Worm (Caenorhabditis elegans) whole organism, young adult: ENCODE results near the gene B0244.7.

Experiments used
- F33H1.4 ChIP-seq: fragments of 200-800 bp; sonication (Bioruptor generic); IDR thresholded peaks from 2 replicates; pipeline ENCODE4 v1.3.6; 2022; ENCODE audit warnings: missing genetic modification reagents, missing genetic modification characterization, missing compliant biosample characterization
- F49E8.2 ChIP-seq: sonication (generic microtip); optimal IDR thresholded peaks from 3 replicates; lab custom pipeline; 2017; ENCODE audit warnings: missing genetic modification characterization, mild to moderate bottlenecking, missing compliant biosample characterization, antibody characterized with exemption, moderate library complexity; ENCODE audit not compliant: insufficient read depth
- F57A8.1 ChIP-seq: fragments of 200-800 bp; sonication (Bioruptor generic); optimal IDR thresholded peaks from 2 replicates; lab custom pipeline; 2018; ENCODE audit warnings: mild to moderate bottlenecking, missing genetic modification characterization, moderate library complexity, missing compliant biosample characterization
- K11D2.4 ChIP-seq: fragments of 200-800 bp; sonication (Bioruptor generic); IDR thresholded peaks from 2 replicates; pipeline ENCODE4 v1.3.6; 2022; ENCODE audit warnings: missing genetic modification reagents, missing genetic modification characterization, missing compliant biosample characterization
- K12H6.12 ChIP-seq: fragments of 200-800 bp; sonication (Bioruptor generic); optimal IDR thresholded peaks from 2 replicates; lab custom pipeline; 2018; ENCODE audit warnings: mild to moderate bottlenecking, missing genetic modification characterization, missing compliant biosample characterization
- T07F8.4 ChIP-seq: sonication (generic microtip); optimal IDR thresholded peaks from 2 replicates; lab custom pipeline; 2016; ENCODE audit warnings: mild to moderate bottlenecking, missing genetic modification characterization, moderate library complexity, missing compliant biosample characterization
- Y56A3A.18 ChIP-seq: fragments of 200-800 bp; sonication (Bioruptor generic); IDR thresholded peaks from 2 replicates; pipeline ENCODE4 v1.3.6; 2022; ENCODE audit warnings: missing genetic modification reagents, missing genetic modification characterization, missing compliant biosample characterization
- Y67H2A.10 ChIP-seq: fragments of 200-800 bp; sonication (Bioruptor generic); conservative IDR thresholded peaks from 2 replicates; pipeline ENCODE4 v1.3.6; 2022; ENCODE audit warnings: missing genetic modification reagents, missing genetic modification characterization, missing compliant biosample characterization
- Y79H2A.3 ChIP-seq: fragments of 200-800 bp; sonication (Bioruptor generic); conservative IDR thresholded peaks from 2 replicates; pipeline ENCODE4 v1.3.6; 2022; ENCODE audit warnings: missing genetic modification reagents, missing genetic modification characterization, missing compliant biosample characterization
- Y95B8A.8 ChIP-seq: fragments of 200-800 bp; sonication (Bioruptor generic); IDR thresholded peaks from 2 replicates; pipeline ENCODE4 v1.3.6; 2022; ENCODE audit warnings: missing genetic modification reagents, missing genetic modification characterization, missing compliant biosample characterization
- akir-1 ChIP-seq: fragments of 200-800 bp; sonication (Bioruptor generic); optimal IDR thresholded peaks from 2 replicates; lab custom pipeline; 2018; ENCODE audit warnings: mild to moderate bottlenecking, missing genetic modification characterization, moderate library complexity, missing compliant biosample characterization
- ama-1 ChIP-seq, 3 experiments: fragments of 150-350 bp in 1 of 3; sonication (generic microtip) in 2 of 3; optimal IDR thresholded peaks; 2 replicates each; lab custom pipeline; 2014 to 2018; ENCODE audit warnings: missing biosample characterization in 2 of 3, missing genetic modification characterization in 2 of 3, missing genetic modification reagents in 2 of 3
- aptf-2 ChIP-seq: fragments of 200-800 bp; sonication (Bioruptor generic); conservative IDR thresholded peaks from 2 replicates; pipeline ENCODE4 v1.3.6; 2022; ENCODE audit warnings: missing genetic modification reagents, missing genetic modification characterization, missing compliant biosample characterization
- atf-7 ChIP-seq: sonication (generic microtip); optimal IDR thresholded peaks from 2 replicates; lab custom pipeline; 2017; ENCODE audit warnings: mild to moderate bottlenecking, missing genetic modification characterization, missing compliant biosample characterization
- attf-3 ChIP-seq: fragments of 200-800 bp; sonication (Bioruptor generic); conservative IDR thresholded peaks from 2 replicates; pipeline ENCODE4 v1.3.6; 2022; ENCODE audit warnings: missing genetic modification reagents, missing genetic modification characterization, missing compliant biosample characterization
- attf-5 ChIP-seq: fragments of 200-800 bp; sonication (Bioruptor generic); optimal IDR thresholded peaks from 2 replicates; lab custom pipeline; 2018; ENCODE audit warnings: mild to moderate bottlenecking, missing genetic modification characterization, missing compliant biosample characterization
- ceh-100 ChIP-seq: fragments of 200-800 bp; sonication (Bioruptor generic); IDR thresholded peaks from 2 replicates; pipeline ENCODE4 v1.3.6; 2022; ENCODE audit warnings: missing genetic modification reagents, missing genetic modification characterization, missing compliant biosample characterization
- chd-7 ChIP-seq: sonication (generic microtip); optimal IDR thresholded peaks from 2 replicates; lab custom pipeline; 2016; ENCODE audit warnings: mild to moderate bottlenecking, missing genetic modification characterization, moderate library complexity, missing compliant biosample characterization
- die-1 ChIP-seq: sonication (generic microtip); optimal IDR thresholded peaks from 2 replicates; lab custom pipeline; 2016; ENCODE audit warnings: missing genotype, mild to moderate bottlenecking, missing genetic modification characterization, missing compliant biosample characterization
- dox-1 ChIP-seq: fragments of 200-800 bp; sonication (Bioruptor generic); IDR thresholded peaks from 2 replicates; pipeline ENCODE4 v1.3.6; 2022; ENCODE audit warnings: missing genetic modification reagents, missing genetic modification characterization, missing compliant biosample characterization
- ekl-4 ChIP-seq: fragments of 200-800 bp; sonication (Bioruptor generic); IDR thresholded peaks from 2 replicates; pipeline ENCODE4 v1.3.6; 2022; ENCODE audit warnings: missing genetic modification reagents, missing genetic modification characterization, missing compliant biosample characterization
- hlh-12 ChIP-seq: sonication (generic microtip); optimal IDR thresholded peaks from 2 replicates; lab custom pipeline; 2016; ENCODE audit warnings: missing genetic modification characterization, missing compliant biosample characterization
- hlh-26 ChIP-seq: fragments of 200-800 bp; sonication (Bioruptor generic); conservative IDR thresholded peaks from 2 replicates; pipeline ENCODE4 v1.3.6; 2022; ENCODE audit warnings: missing genetic modification reagents, missing genetic modification characterization, missing compliant biosample characterization
- hrde-1 ChIP-seq: sonication (generic microtip); optimal IDR thresholded peaks from 2 replicates; lab custom pipeline; 2016; ENCODE audit warnings: missing genetic modification characterization, mild to moderate bottlenecking, missing compliant biosample characterization, moderate library complexity, missing genotype, missing genetic modification reagents, borderline replicate concordance
- hsf-1 ChIP-seq: fragments of 200-800 bp; sonication (Bioruptor generic); IDR thresholded peaks from 2 replicates; pipeline ENCODE4 v1.3.6; 2022; ENCODE audit warnings: missing genetic modification reagents, missing genetic modification characterization, missing compliant biosample characterization
- lag-1 ChIP-seq: fragments of 200-800 bp; sonication (Bioruptor generic); IDR thresholded peaks from 2 replicates; pipeline ENCODE4 v1.3.6; 2022; ENCODE audit warnings: missing genetic modification reagents, missing genetic modification characterization, missing compliant biosample characterization
- let-607 ChIP-seq, 2 experiments: fragments of 200-800 bp in 1 of 2; sonication (Bioruptor generic) in 1 of 2; sonication (generic microtip) in 1 of 2; optimal IDR thresholded peaks; 2 replicates each; lab custom pipeline; 2016 to 2018; ENCODE audit warnings: mild to moderate bottlenecking in 2 of 2, missing compliant biosample characterization in 2 of 2, missing genetic modification characterization in 2 of 2, moderate library complexity in 2 of 2, missing genotype in 1 of 2
- lin-26 ChIP-seq: fragments of 200-800 bp; sonication (Bioruptor generic); IDR thresholded peaks from 2 replicates; pipeline ENCODE4 v1.3.6; 2022; ENCODE audit warnings: missing genetic modification reagents, missing genetic modification characterization, missing compliant biosample characterization
- lin-35 ChIP-seq, 3 experiments: fragments of 150-350 bp in 2 of 3; sonication (generic microtip) in 1 of 3; optimal IDR thresholded peaks; 2 replicates each; lab custom pipeline; 2014 to 2018; ENCODE audit warnings: missing biosample characterization in 3 of 3, missing genetic modification characterization in 3 of 3, missing genetic modification reagents in 3 of 3
- lin-54 ChIP-seq: fragments of 200-800 bp; sonication (Bioruptor generic); optimal IDR thresholded peaks from 2 replicates; lab custom pipeline; 2018; ENCODE audit warnings: mild to moderate bottlenecking, missing genetic modification characterization, missing compliant biosample characterization
- madf-10 ChIP-seq: sonication (generic microtip); optimal IDR thresholded peaks from 2 replicates; lab custom pipeline; 2016; ENCODE audit warnings: mild to moderate bottlenecking, missing genetic modification characterization, missing compliant biosample characterization
- madf-3 ChIP-seq: fragments of 200-800 bp; sonication (Bioruptor generic); IDR thresholded peaks from 2 replicates; pipeline ENCODE4 v1.3.6; 2022; ENCODE audit warnings: missing genetic modification reagents, missing genetic modification characterization, missing compliant biosample characterization
- madf-6 ChIP-seq: fragments of 200-800 bp; sonication (Bioruptor generic); IDR thresholded peaks from 2 replicates; pipeline ENCODE4 v1.3.6; 2022; ENCODE audit warnings: missing genetic modification reagents, missing genetic modification characterization, missing compliant biosample characterization
- mxl-1 ChIP-seq: sonication (generic microtip); optimal IDR thresholded peaks from 2 replicates; lab custom pipeline; 2016; ENCODE audit warnings: missing genetic modification characterization, missing compliant biosample characterization
- nfya-2 ChIP-seq: fragments of 200-800 bp; sonication (Bioruptor generic); IDR thresholded peaks from 2 replicates; pipeline ENCODE4 v1.3.6; 2022; ENCODE audit warnings: missing genetic modification reagents, missing genetic modification characterization, missing compliant biosample characterization
- nhr-120 ChIP-seq: fragments of 200-800 bp; sonication (Bioruptor generic); IDR thresholded peaks from 2 replicates; pipeline ENCODE4 v1.3.6; 2022; ENCODE audit warnings: missing genetic modification characterization, missing compliant biosample characterization
- nhr-179 ChIP-seq: sonication (generic microtip); optimal IDR thresholded peaks from 2 replicates; lab custom pipeline; 2016; ENCODE audit warnings: mild to moderate bottlenecking, missing genetic modification characterization, missing compliant biosample characterization
- nhr-27 ChIP-seq: fragments of 200-800 bp; sonication (Bioruptor generic); optimal IDR thresholded peaks from 2 replicates; lab custom pipeline; 2018; ENCODE audit warnings: mild to moderate bottlenecking, missing genetic modification characterization, moderate library complexity, missing compliant biosample characterization
- nhr-80 ChIP-seq: sonication (generic microtip); optimal IDR thresholded peaks from 2 replicates; lab custom pipeline; 2016; ENCODE audit warnings: missing genetic modification characterization, missing compliant biosample characterization
- pbrm-1 ChIP-seq: fragments of 200-800 bp; sonication (Bioruptor generic); IDR thresholded peaks from 2 replicates; pipeline ENCODE4 v1.3.6; 2022; ENCODE audit warnings: missing genetic modification reagents, missing genetic modification characterization, missing compliant biosample characterization
- repo-1 ChIP-seq: sonication (generic microtip); optimal IDR thresholded peaks from 2 replicates; lab custom pipeline; 2017; ENCODE audit warnings: mild to moderate bottlenecking, missing genetic modification characterization, missing compliant biosample characterization
- rpc-1 ChIP-seq, 2 experiments: fragments of 150-350 bp in 1 of 2; sonication (generic microtip) in 1 of 2; optimal IDR thresholded peaks; 2 replicates each; lab custom pipeline; 2014 to 2018; ENCODE audit warnings: missing biosample characterization in 1 of 2, missing genetic modification characterization in 1 of 2, missing genetic modification reagents in 1 of 2, missing genotype in 1 of 2
- sdz-38 ChIP-seq: sonication (generic microtip); optimal IDR thresholded peaks from 2 replicates; lab custom pipeline; 2016; ENCODE audit warnings: missing genotype, missing genetic modification characterization, missing compliant biosample characterization
- snpc-1.1 ChIP-seq: sonication (generic microtip); optimal IDR thresholded peaks from 2 replicates; lab custom pipeline; 2017; ENCODE audit warnings: missing genetic modification characterization, mild to moderate bottlenecking, missing compliant biosample characterization, antibody characterized with exemption, moderate library complexity, missing genotype, missing genetic modification reagents; ENCODE audit not compliant: insufficient read depth
- tlf-1 ChIP-seq: fragments of 200-800 bp; sonication (Bioruptor generic); optimal IDR thresholded peaks from 2 replicates; lab custom pipeline; 2018; ENCODE audit warnings: mild to moderate bottlenecking, missing genetic modification characterization, missing compliant biosample characterization
- unc-62 ChIP-seq: fragments of 150-350 bp; optimal IDR thresholded peaks from 2 replicates; lab custom pipeline; 2014; ENCODE audit warnings: missing biosample characterization, missing genetic modification reagents, missing genetic modification characterization

Gene B0244.7

DNA sequence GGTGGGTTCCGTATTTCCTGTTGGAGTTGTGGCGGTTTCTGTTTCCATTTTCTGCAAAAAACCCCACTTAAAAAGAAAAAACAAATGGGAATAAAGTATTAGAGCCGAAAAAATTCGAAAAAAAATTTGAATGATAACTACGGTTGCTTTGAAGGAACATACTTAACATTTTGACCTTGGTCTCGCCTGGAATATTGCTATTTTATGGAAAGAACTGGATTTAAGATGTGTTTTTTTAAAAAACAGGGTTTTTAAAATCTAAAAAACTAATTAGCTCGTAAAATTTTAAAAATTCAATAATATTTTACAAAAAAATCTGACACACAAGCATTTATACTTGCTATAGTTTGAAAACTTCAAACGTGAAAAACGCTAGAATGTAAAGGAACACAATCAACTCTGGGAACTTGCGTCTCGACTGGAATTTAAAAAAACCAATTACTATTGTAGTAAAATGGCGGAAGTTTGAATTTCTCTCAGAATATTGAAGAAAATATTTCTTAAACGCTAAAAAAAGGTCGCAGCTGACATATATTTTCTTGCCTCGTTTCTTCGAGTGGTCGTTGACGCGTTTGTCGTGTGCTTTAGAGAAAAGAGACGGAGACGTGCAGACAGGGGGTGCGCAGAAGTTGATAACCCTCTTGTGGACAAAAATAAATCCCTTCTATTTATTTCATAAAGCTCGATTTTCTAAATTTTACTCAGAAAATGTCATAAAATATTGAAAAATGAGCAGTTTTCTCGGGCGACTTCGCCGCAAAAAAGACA, 33.2 kb upstream of the B0244.7 start, which contains the start of the genes lgg-3 and rgs-5 (continued):
- TF ChIP-seq hlh-26, result no peak
- TF ChIP-seq ama-1 (optimal IDR thresholded peaks at IDR 0.05; lab: Kevin White, UChicago), result no peak
- TF ChIP-seq ama-1 (GFP tag; optimal IDR thresholded peaks at IDR 0.05; lab: Kevin White, UChicago), result no peak
- no peak for TF ChIP-seq rpc-1 (optimal IDR thresholded peaks at IDR 0.05; lab: Kevin White, UChicago)
- TF ChIP-seq rpc-1 (tag; optimal IDR thresholded peaks at IDR 0.05; lab: Kevin White, UChicago), result no peak
- no peak for TF ChIP-seq die-1 (tag; lab: Kevin White, UChicago)
- no peak for TF ChIP-seq F57A8.1 (GFP tag; lab: Kevin White, UChicago)
- no peak for TF ChIP-seq T07F8.4 (tag; lab: Kevin White, UChicago)
- TF ChIP-seq dox-1 (GFP tag; lab: Robert Waterston, UW), result no peak; the same call in 1 of the 2 replicates
- no peak for TF ChIP-seq K12H6.12 (tag; lab: Kevin White, UChicago)
- TF ChIP-seq let-607 (tag; optimal IDR thresholded peaks at IDR 0.05; lab: Kevin White, UChicago), result no peak
- no peak for TF ChIP-seq sdz-38 (tag; lab: Kevin White, UChicago)
- TF ChIP-seq K11D2.4, result no peak
- no peak for TF ChIP-seq aptf-2
- no peak for TF ChIP-seq hlh-12
- TF ChIP-seq lin-35 (GFP tag; optimal IDR thresholded peaks at IDR 0.05; lab: Kevin White, UChicago), result peak in 1 of 3 experiments; percentile 30
- TF ChIP-seq lag-1 (GFP tag; lab: Robert Waterston, UW), result no peak
- no peak for TF ChIP-seq F49E8.2 (tag; lab: Kevin White, UChicago)
- no peak for TF ChIP-seq nhr-120 (GFP tag; lab: Robert Waterston, UW)
- peak; percentile 88 for TF ChIP-seq madf-6 (GFP tag; lab: Robert Waterston, UW)
- no peak for TF ChIP-seq nhr-27 (tag; lab: Kevin White, UChicago)
- TF ChIP-seq attf-3, result no peak
- TF ChIP-seq pbrm-1 (GFP tag; lab: Robert Waterston, UW), result no peak
- TF ChIP-seq Y95B8A.8 (GFP tag; lab: Robert Waterston, UW), result no peak
- no peak for TF ChIP-seq repo-1 (tag; lab: Kevin White, UChicago)
- TF ChIP-seq Y79H2A.3 (GFP tag; lab: Robert Waterston, UW), result no peak
- TF ChIP-seq Y56A3A.18 (GFP tag; lab: Robert Waterston, UW), result no peak
- no peak for TF ChIP-seq mxl-1 (tag; lab: Kevin White, UChicago)
- TF ChIP-seq akir-1, result no peak
- TF ChIP-seq nhr-179, result no peak
- TF ChIP-seq lin-54 (GFP tag; lab: Kevin White, UChicago), result peak; percentile 89
- TF ChIP-seq F33H1.4 (GFP tag; lab: Robert Waterston, UW), result peak; percentile 85
- TF ChIP-seq ceh-100 (GFP tag; lab: Robert Waterston, UW), result no peak
- TF ChIP-seq ekl-4 (GFP tag; lab: Robert Waterston, UW), result 0 out of 2 replicates have a peak, but pooled peaks have one; percentile 8
- TF ChIP-seq nfya-2 (GFP tag; lab: Robert Waterston, UW), result no peak
- no peak for TF ChIP-seq atf-7 (tag; lab: Kevin White, UChicago)
- peak; percentile 44 for TF ChIP-seq tlf-1 (GFP tag; lab: Kevin White, UChicago)
- TF ChIP-seq hrde-1, result no peak
- TF ChIP-seq attf-5 (GFP tag; lab: Kevin White, UChicago), result peak; percentile 65
- no peak for TF ChIP-seq unc-62
- TF ChIP-seq madf-3, result no peak
- peak; percentile 31 for TF ChIP-seq snpc-1.1 (tag; lab: Kevin White, UChicago)
- TF ChIP-seq madf-10 (tag; lab: Kevin White, UChicago), result no peak
- TF ChIP-seq lin-26 (GFP tag; lab: Robert Waterston, UW), result no peak
- TF ChIP-seq hsf-1 (GFP tag; lab: Robert Waterston, UW), result peak; percentile 48; the same call in 1 of the 2 replicates
- TF ChIP-seq chd-7 (tag; lab: Kevin White, UChicago), result no peak
- peak; percentile 12 for TF ChIP-seq nhr-80
- no peak for TF ChIP-seq Y67H2A.10
